Worm (Caenorhabditis elegans) whole organism, L4 larva: ENCODE results near the gene R07G3.7.

Experiments
- D1046.2 ChIP-seq: fragments of 200-800 bp; sonication (Bioruptor generic); IDR thresholded peaks from 2 replicates; pipeline ENCODE4 v1.3.6; 2022; ENCODE audit warnings: missing genetic modification characterization, missing compliant biosample characterization
- R02D3.7 ChIP-seq: fragments of 150-350 bp; sonication (generic microtip); optimal IDR thresholded peaks from 3 replicates; lab custom pipeline; 2014; ENCODE audit warnings: missing biosample characterization, missing genetic modification characterization
- T20F7.1 ChIP-seq: fragments of 200-800 bp; sonication (Bioruptor generic); optimal IDR thresholded peaks from 2 replicates; lab custom pipeline; 2018; ENCODE audit warnings: mild to moderate bottlenecking, missing genetic modification characterization, missing compliant biosample characterization
- Y105C5A.15 ChIP-seq: fragments of 200-800 bp; sonication (Bioruptor generic); IDR thresholded peaks from 2 replicates; pipeline ENCODE4 v1.3.6; 2022; ENCODE audit warnings: missing genetic modification characterization, missing compliant biosample characterization
- Y5F2A.4 ChIP-seq: fragments of 200-800 bp; sonication (Bioruptor generic); optimal IDR thresholded peaks from 2 replicates; lab custom pipeline; 2018; ENCODE audit warnings: mild to moderate bottlenecking, missing genetic modification characterization, missing compliant biosample characterization
- Y75B8A.6 ChIP-seq: fragments of 200-800 bp; sonication (Bioruptor generic); IDR thresholded peaks from 2 replicates; pipeline ENCODE4 v1.3.6; 2022; ENCODE audit warnings: missing genetic modification reagents, missing genetic modification characterization, missing compliant biosample characterization
- aha-1 ChIP-seq: fragments of 150-350 bp; peaks from one replicate; lab custom pipeline; 2014; ENCODE audit warnings: missing biosample characterization, missing genetic modification characterization
- ama-1 ChIP-seq: fragments of 150-350 bp; optimal IDR thresholded peaks from 2 replicates; lab custom pipeline; 2014; ENCODE audit warnings: inconsistent platforms, mixed read lengths
- arid-1 ChIP-seq: fragments of 200-800 bp; sonication (Bioruptor generic); conservative IDR thresholded peaks from 2 replicates; pipeline ENCODE4 v1.3.6; 2022; ENCODE audit warnings: missing genetic modification reagents, missing genetic modification characterization, missing compliant biosample characterization
- ceh-20 ChIP-seq: fragments of 200-800 bp; sonication (Bioruptor generic); IDR thresholded peaks from 2 replicates; pipeline ENCODE4 v1.3.6; 2022; ENCODE audit warnings: missing genetic modification reagents, missing genetic modification characterization, missing compliant biosample characterization
- ceh-44 ChIP-seq: fragments of 200-800 bp; sonication (Bioruptor generic); IDR thresholded peaks from 2 replicates; pipeline ENCODE4 v1.3.6; 2022; ENCODE audit warnings: missing genetic modification reagents, missing genetic modification characterization, missing compliant biosample characterization
- ces-1 ChIP-seq: fragments of 150-350 bp; sonication (generic microtip); optimal IDR thresholded peaks from 4 replicates; lab custom pipeline; 2014; ENCODE audit warnings: missing biosample characterization, missing genetic modification reagents, missing genetic modification characterization
- ctbp-1 ChIP-seq: fragments of 200-800 bp; sonication (Bioruptor generic); IDR thresholded peaks from 2 replicates; pipeline ENCODE4 v1.3.6; 2022; ENCODE audit warnings: missing genetic modification reagents, missing genetic modification characterization, missing compliant biosample characterization
- dmd-6 ChIP-seq: fragments of 200-800 bp; sonication (Bioruptor generic); IDR thresholded peaks from 2 replicates; pipeline ENCODE4 v1.3.6; 2022; ENCODE audit warnings: missing genetic modification reagents, missing genetic modification characterization, missing compliant biosample characterization
- dmd-8 ChIP-seq: fragments of 200-800 bp; sonication (Bioruptor generic); IDR thresholded peaks from 2 replicates; pipeline ENCODE4 v1.3.6; 2022; ENCODE audit warnings: missing genetic modification characterization, missing compliant biosample characterization
- duxl-1 ChIP-seq: sonication (generic microtip); optimal IDR thresholded peaks from 2 replicates; lab custom pipeline; 2016; ENCODE audit warnings: mild to moderate bottlenecking, missing genetic modification characterization, moderate library complexity, missing compliant biosample characterization; ENCODE audit not compliant: poor library complexity
- egl-43 ChIP-seq: fragments of 200-800 bp; sonication (Bioruptor generic); IDR thresholded peaks from 2 replicates; pipeline ENCODE4 v1.3.6; 2022; ENCODE audit warnings: missing genetic modification reagents, missing genetic modification characterization, missing compliant biosample characterization
- hif-1 ChIP-seq, 2 experiments: sonication (generic microtip); optimal IDR thresholded peaks; 2 replicates each; lab custom pipeline; 2016 to 2017; ENCODE audit warnings: missing compliant biosample characterization in 2 of 2, missing genetic modification characterization in 2 of 2, missing genetic modification reagents in 2 of 2, missing genotype in 2 of 2, mild to moderate bottlenecking in 1 of 2
- hlh-11 ChIP-seq: fragments of 200-800 bp; sonication (Bioruptor generic); optimal IDR thresholded peaks from 2 replicates; lab custom pipeline; 2018; ENCODE audit warnings: mild to moderate bottlenecking, missing genetic modification characterization, missing compliant biosample characterization
- hlh-30 ChIP-seq: sonication (generic microtip); optimal IDR thresholded peaks from 2 replicates; lab custom pipeline; 2017; ENCODE audit warnings: antibody characterized with exemption, mild to moderate bottlenecking, missing genetic modification characterization, missing compliant biosample characterization; ENCODE audit not compliant: insufficient read depth
- jun-1 ChIP-seq: fragments of 150-350 bp; optimal IDR thresholded peaks from 2 replicates; lab custom pipeline; 2014; ENCODE audit warnings: missing biosample characterization, missing genetic modification reagents, missing genetic modification characterization
- lim-7 ChIP-seq: fragments of 200-800 bp; sonication (Bioruptor generic); IDR thresholded peaks from 2 replicates; pipeline ENCODE4 v1.3.6; 2022; ENCODE audit warnings: missing genetic modification characterization, missing compliant biosample characterization
- lin-13 ChIP-seq: fragments of 150-350 bp; optimal IDR thresholded peaks from 2 replicates; lab custom pipeline; 2014; ENCODE audit warnings: missing biosample characterization, missing genetic modification reagents, missing genetic modification characterization
- lin-15B ChIP-seq: fragments of 150-350 bp; sonication (generic microtip); optimal IDR thresholded peaks from 3 replicates; lab custom pipeline; 2014; ENCODE audit warnings: missing biosample characterization, missing genetic modification characterization
- lin-39 ChIP-seq: fragments of 150-350 bp; optimal IDR thresholded peaks from 2 replicates; lab custom pipeline; 2014; ENCODE audit warnings: missing biosample characterization, missing genetic modification reagents, missing genetic modification characterization
- madf-5 ChIP-seq, 2 experiments: fragments of 200-800 bp; sonication (Bioruptor generic); IDR thresholded peaks; 2 replicates each; pipeline ENCODE4 v1.3.6; 2022; ENCODE audit warnings: missing compliant biosample characterization in 2 of 2, missing genetic modification characterization in 2 of 2
- madf-9 ChIP-seq: fragments of 200-800 bp; sonication (Bioruptor generic); conservative IDR thresholded peaks from 2 replicates; pipeline ENCODE4 v1.3.6; 2022; ENCODE audit warnings: missing genetic modification reagents, missing genetic modification characterization, missing compliant biosample characterization
- mdl-1 ChIP-seq, 2 experiments: fragments of 150-350 bp in 1 of 2; sonication (generic microtip) in 1 of 2; optimal IDR thresholded peaks; 2 replicates each; lab custom pipeline; 2014 to 2017; ENCODE audit warnings: missing biosample characterization in 2 of 2, missing genetic modification characterization in 2 of 2
- mdt-29 ChIP-seq: fragments of 200-800 bp; sonication (Bioruptor generic); IDR thresholded peaks from 2 replicates; pipeline ENCODE4 v1.3.6; 2022; ENCODE audit warnings: missing genetic modification reagents, missing genetic modification characterization, missing compliant biosample characterization
- mep-1 ChIP-seq: fragments of 150-350 bp; sonication (generic microtip); optimal IDR thresholded peaks from 3 replicates; lab custom pipeline; 2014; ENCODE audit warnings: missing biosample characterization, missing genetic modification characterization
- mxl-3 ChIP-seq: fragments of 200-800 bp; sonication (Bioruptor generic); optimal IDR thresholded peaks from 2 replicates; lab custom pipeline; 2018; ENCODE audit warnings: mild to moderate bottlenecking, missing genetic modification characterization, missing compliant biosample characterization
- nhr-10 ChIP-seq: fragments of 150-350 bp; optimal IDR thresholded peaks from 2 replicates; lab custom pipeline; 2014; ENCODE audit warnings: missing biosample characterization, missing genetic modification characterization
- nhr-11 ChIP-seq: fragments of 150-350 bp; optimal IDR thresholded peaks from 2 replicates; lab custom pipeline; 2014; ENCODE audit warnings: missing biosample characterization, missing genetic modification characterization
- nhr-111 ChIP-seq: fragments of 200-800 bp; sonication (Bioruptor generic); optimal IDR thresholded peaks from 2 replicates; lab custom pipeline; 2018; ENCODE audit warnings: mild to moderate bottlenecking, missing genetic modification characterization, missing compliant biosample characterization
- nhr-28 ChIP-seq: fragments of 150-350 bp; optimal IDR thresholded peaks from 2 replicates; lab custom pipeline; 2014; ENCODE audit warnings: missing biosample characterization, missing genetic modification characterization
- nhr-48 ChIP-seq: sonication (generic microtip); optimal IDR thresholded peaks from 2 replicates; lab custom pipeline; 2016; ENCODE audit warnings: mild to moderate bottlenecking, missing genetic modification characterization, missing compliant biosample characterization
- pqm-1 ChIP-seq: sonication (generic microtip); optimal IDR thresholded peaks from 2 replicates; lab custom pipeline; 2017; ENCODE audit warnings: missing biosample characterization, missing genetic modification characterization
- saeg-2 ChIP-seq: fragments of 200-800 bp; sonication (Bioruptor generic); IDR thresholded peaks from 2 replicates; pipeline ENCODE4 v1.3.6; 2022; ENCODE audit warnings: missing genetic modification reagents, missing genetic modification characterization, missing compliant biosample characterization
- set-16 ChIP-seq: fragments of 200-800 bp; sonication (Bioruptor generic); IDR thresholded peaks from 2 replicates; pipeline ENCODE4 v1.3.6; 2022; ENCODE audit warnings: missing genetic modification reagents, missing genetic modification characterization, missing compliant biosample characterization
- tra-1 ChIP-seq: fragments of 200-800 bp; sonication (Bioruptor generic); IDR thresholded peaks from 2 replicates; pipeline ENCODE4 v1.3.6; 2022; ENCODE audit warnings: missing genetic modification reagents, missing genetic modification characterization, missing compliant biosample characterization
- unc-130 ChIP-seq: sonication (generic microtip); optimal IDR thresholded peaks from 2 replicates; lab custom pipeline; 2016; ENCODE audit warnings: missing genetic modification reagents, missing genetic modification characterization, missing compliant biosample characterization
- unc-62 ChIP-seq, 3 experiments: fragments of 150-350 bp in 1 of 3; sonication (generic microtip); optimal IDR thresholded peaks in 2 of 3; peaks in 1 of 3; 1 replicate in 1 of 3; 2 replicates in 2 of 3; lab custom pipeline; 2014 to 2017; ENCODE audit warnings: missing biosample characterization in 3 of 3, missing genetic modification characterization in 3 of 3, missing genetic modification reagents in 3 of 3, missing genotype in 1 of 3
- vab-7 ChIP-seq: fragments of 200-800 bp; sonication (Bioruptor generic); IDR thresholded peaks from 2 replicates; pipeline ENCODE4 v1.3.6; 2022; ENCODE audit warnings: missing genetic modification reagents, missing genetic modification characterization, missing compliant biosample characterization
- zip-2 ChIP-seq: fragments of 150-350 bp; optimal IDR thresholded peaks from 2 replicates; lab custom pipeline; 2014; ENCODE audit warnings: missing biosample characterization, missing genetic modification characterization

The R07G3.7 gene

DNA sequence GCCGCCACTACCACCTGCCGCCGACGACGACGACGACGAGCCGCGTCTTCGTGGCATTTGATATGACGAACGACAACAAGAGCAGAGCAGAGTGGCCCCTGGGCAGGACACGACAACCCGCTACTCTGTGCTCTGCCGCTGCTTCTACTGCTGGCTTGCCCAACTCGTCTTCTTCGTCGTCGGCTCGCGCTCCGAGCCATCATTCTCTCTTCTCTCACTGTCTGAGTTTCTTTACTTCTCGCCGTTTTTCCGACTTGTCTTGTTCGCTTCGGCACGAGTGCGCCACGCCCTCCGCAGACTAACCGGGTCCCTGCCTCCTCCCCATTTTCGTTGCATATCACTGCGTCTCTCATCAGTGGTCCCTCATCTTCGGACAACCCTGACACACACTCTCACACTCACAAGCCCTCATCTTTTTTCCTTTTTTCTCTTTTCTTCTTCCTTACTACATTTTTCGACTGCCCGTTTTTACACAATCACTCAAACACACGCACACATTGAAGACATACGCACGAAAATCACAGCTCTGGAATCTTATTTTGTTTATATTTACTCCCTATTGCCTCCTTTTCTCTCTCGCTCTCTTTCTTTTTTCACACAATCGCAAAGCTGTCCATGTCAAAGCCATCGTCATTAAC lies 28.6 kb upstream of the R07G3.7 start (continued):
- TF ChIP-seq nhr-111 (GFP tag; lab: Kevin White, UChicago) = no peak
- TF ChIP-seq T20F7.1 (GFP tag; lab: Kevin White, UChicago) = no peak
- peak; percentile 68 for TF ChIP-seq hlh-11 (tag; lab: Kevin White, UChicago)
- TF ChIP-seq egl-43 = peak; percentile 79
- TF ChIP-seq duxl-1 (tag; lab: Kevin White, UChicago) = no peak
- peak; percentile 19 for TF ChIP-seq ces-1 (GFP tag; lab: Kevin White, UChicago)
- TF ChIP-seq, all 104 proteins: peak for 27

DNA sequence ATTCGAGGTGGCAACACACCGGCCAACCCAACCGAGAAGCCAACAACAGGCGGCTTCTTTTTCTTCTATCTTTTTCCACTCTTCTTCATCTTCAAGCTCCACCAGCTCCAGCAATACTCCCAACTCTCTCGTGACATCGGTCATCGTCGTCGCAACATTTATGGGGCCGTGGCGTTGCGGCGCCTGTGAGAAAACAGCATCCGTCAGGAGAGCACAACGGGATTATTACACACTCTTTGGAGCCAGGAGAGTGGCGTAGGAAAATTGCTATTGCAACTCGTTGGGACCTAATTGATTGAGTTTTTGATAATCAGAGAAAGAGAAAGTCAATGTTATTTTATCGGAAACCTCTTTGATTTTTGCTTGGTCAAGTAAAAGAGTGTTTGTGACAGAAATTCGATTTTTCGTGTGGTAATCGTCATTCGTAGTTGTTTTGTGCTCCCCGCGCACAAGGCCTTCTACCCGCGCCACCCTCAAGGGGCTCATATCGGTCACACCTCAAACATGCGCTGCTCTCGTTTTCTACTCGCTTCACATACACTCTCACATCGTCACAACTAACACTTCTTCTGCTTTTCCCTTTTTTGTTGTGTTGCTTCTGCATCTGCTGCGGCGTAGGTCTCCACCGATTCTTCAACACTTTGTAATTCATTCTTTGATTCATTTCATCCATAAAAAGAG lies 26.8 kb upstream of the R07G3.7 start:
- no peak for TF ChIP-seq madf-9 (GFP tag; lab: Robert Waterston, UW)
- TF ChIP-seq unc-62 (GFP tag; optimal IDR thresholded peaks at IDR 0.05 in 1 of 2; lab: Kevin White, UChicago) = peak in 1 of 2 experiments; percentile 92
- TF ChIP-seq unc-62 (tag; optimal IDR thresholded peaks at IDR 0.05; lab: Kevin White, UChicago) = no peak
- TF ChIP-seq hlh-11 (tag; lab: Kevin White, UChicago) = peak; percentile 33
- no peak for TF ChIP-seq ceh-20 (GFP tag; lab: Robert Waterston, UW)
- TF ChIP-seq lim-7 = no peak
- no peak for TF ChIP-seq lin-13 (GFP tag; lab: Kevin White, UChicago)
- no peak for TF ChIP-seq mdl-1 (tag; optimal IDR thresholded peaks at IDR 0.05; lab: Kevin White, UChicago)
- no peak for TF ChIP-seq pqm-1 (tag; lab: Kevin White, UChicago)
- TF ChIP-seq Y5F2A.4 (GFP tag; lab: Kevin White, UChicago) = no peak
- TF ChIP-seq nhr-10 = no peak
- peak; percentile 64 for TF ChIP-seq nhr-11 (tag; lab: Kevin White, UChicago)
- 0 out of 2 replicates have a peak, but pooled peaks have one; percentile 9 for TF ChIP-seq set-16 (GFP tag; lab: Robert Waterston, UW)
- no peak for TF ChIP-seq nhr-48 (tag; lab: Kevin White, UChicago)
- TF ChIP-seq mep-1 = peak; percentile 6
- peak; percentile 51 for TF ChIP-seq hlh-30 (tag; lab: Kevin White, UChicago)
- TF ChIP-seq zip-2 (tag; lab: Kevin White, UChicago) = no peak

DNA sequence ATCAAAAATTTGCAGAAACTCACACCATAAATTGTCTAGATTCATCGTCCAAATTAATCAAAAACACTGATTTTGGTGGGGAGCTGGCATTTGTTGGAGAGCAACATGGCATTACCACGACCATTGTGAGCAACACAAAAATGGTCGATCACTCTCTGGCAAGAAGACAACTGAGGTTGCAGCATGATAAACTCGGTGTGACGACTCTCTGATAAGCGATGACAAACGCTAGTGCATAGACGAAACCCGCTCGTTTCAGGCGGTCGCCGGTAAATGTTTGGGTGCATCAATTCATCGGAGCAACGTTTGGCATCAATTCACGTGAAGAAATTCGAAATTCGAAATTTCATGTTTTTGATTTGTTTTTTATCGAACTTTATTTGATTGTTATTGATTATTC lies 25.5 kb upstream of the R07G3.7 start:
- TF ChIP-seq nhr-11 (tag; lab: Kevin White, UChicago) = no peak
- no peak for TF ChIP-seq lin-13 (GFP tag; lab: Kevin White, UChicago)
- no peak for TF ChIP-seq saeg-2 (GFP tag; lab: Robert Waterston, UW)
- no peak for TF ChIP-seq arid-1 (GFP tag; lab: Robert Waterston, UW)
- TF ChIP-seq hlh-11 (tag; lab: Kevin White, UChicago) = peak; percentile 74
- 0 out of 2 replicates have a peak, but pooled peaks have one; percentile 7 for TF ChIP-seq tra-1
- peak; percentile 65 for TF ChIP-seq pqm-1 (tag; lab: Kevin White, UChicago)
- TF ChIP-seq R02D3.7 (tag; lab: Kevin White, UChicago) = no peak
- TF ChIP-seq Y105C5A.15 = no peak
- TF ChIP-seq ceh-44 (GFP tag; lab: Robert Waterston, UW) = no peak
- TF ChIP-seq hlh-30 (tag; lab: Kevin White, UChicago) = peak; percentile 13
- peak; percentile 50 for TF ChIP-seq mxl-3 (GFP tag; lab: Kevin White, UChicago)
- no peak for TF ChIP-seq lin-39 (tag; lab: Kevin White, UChicago)
- peak; percentile 85 for TF ChIP-seq dmd-6
- no peak for TF ChIP-seq unc-130 (GFP tag; lab: Kevin White, UChicago)
- TF ChIP-seq ama-1 (lab: Kevin White, UChicago) = no peak
- no peak for TF ChIP-seq lin-15B
- TF ChIP-seq aha-1 (tag; lab: Kevin White, UChicago) = peak; percentile 58
- TF ChIP-seq hif-1 (tag; optimal IDR thresholded peaks at IDR 0.05; lab: Kevin White, UChicago) = no peak
- no peak for TF ChIP-seq Y5F2A.4 (GFP tag; lab: Kevin White, UChicago)
- no peak for TF ChIP-seq ctbp-1 (GFP tag; lab: Robert Waterston, UW)
- no peak for TF ChIP-seq lim-7
- TF ChIP-seq jun-1 = no peak
- TF ChIP-seq mdt-29 (GFP tag; lab: Robert Waterston, UW) = 0 out of 2 replicates have a peak, but pooled peaks have one; percentile 18
- no peak for TF ChIP-seq Y75B8A.6
- 0 out of 2 replicates have a peak, but pooled peaks have one; percentile 34 for TF ChIP-seq D1046.2 (GFP tag; lab: Robert Waterston, UW)
- no peak for TF ChIP-seq madf-5 (GFP tag; IDR thresholded peaks at IDR 0.05; lab: Robert Waterston, UW)
- TF ChIP-seq dmd-8 (GFP tag; lab: Robert Waterston, UW) = no peak
- TF ChIP-seq vab-7 (GFP tag; lab: Robert Waterston, UW) = no peak
- peak; percentile 10 for TF ChIP-seq nhr-28 (tag; lab: Kevin White, UChicago)
